Worm (Caenorhabditis elegans) whole organism, late embryonic: ENCODE results near the gene clc-27.

Experiments used
- ahr-1 ChIP-seq: sonication (generic microtip); optimal IDR thresholded peaks from 2 replicates; lab custom pipeline; 2016; ENCODE audit warnings: missing genetic modification characterization, missing compliant biosample characterization
- ama-1 ChIP-seq: fragments of 150-350 bp; optimal IDR thresholded peaks from 2 replicates; lab custom pipeline; 2014
- dmd-4 ChIP-seq: sonication (generic microtip); optimal IDR thresholded peaks from 2 replicates; lab custom pipeline; 2016; ENCODE audit warnings: borderline replicate concordance, missing genetic modification characterization, missing compliant biosample characterization
- dve-1 ChIP-seq: sonication (generic microtip); optimal IDR thresholded peaks from 2 replicates; lab custom pipeline; 2017; ENCODE audit warnings: antibody characterized with exemption, mild to moderate bottlenecking, missing genetic modification characterization, missing compliant biosample characterization
- elt-2 ChIP-seq: sonication (generic microtip); optimal IDR thresholded peaks from 2 replicates; lab custom pipeline; 2016; ENCODE audit warnings: missing genetic modification reagents, missing genetic modification characterization, missing compliant biosample characterization
- ets-4 ChIP-seq: sonication (generic microtip); optimal IDR thresholded peaks from 2 replicates; lab custom pipeline; 2016; ENCODE audit warnings: missing genetic modification characterization, missing compliant biosample characterization
- fkh-10 ChIP-seq: fragments of 150-350 bp; optimal IDR thresholded peaks from 2 replicates; lab custom pipeline; 2014; ENCODE audit warnings: missing biosample characterization, missing genetic modification reagents, missing genetic modification characterization
- nfya-1 ChIP-seq: sonication (generic microtip); optimal IDR thresholded peaks from 2 replicates; lab custom pipeline; 2017; ENCODE audit warnings: missing genetic modification characterization, mild to moderate bottlenecking, missing compliant biosample characterization, antibody characterized with exemption, moderate library complexity
- nhr-11 ChIP-seq: fragments of 150-350 bp; optimal IDR thresholded peaks from 2 replicates; lab custom pipeline; 2014; ENCODE audit warnings: missing biosample characterization, missing genetic modification characterization
- npax-4 ChIP-seq: sonication (generic microtip); optimal IDR thresholded peaks from 2 replicates; lab custom pipeline; 2016; ENCODE audit warnings: missing genetic modification characterization, missing compliant biosample characterization
- pqm-1 ChIP-seq: sonication (generic microtip); optimal IDR thresholded peaks from 2 replicates; lab custom pipeline; 2016; ENCODE audit warnings: missing genetic modification characterization, missing compliant biosample characterization
- unc-86 ChIP-seq: sonication (generic microtip); optimal IDR thresholded peaks from 2 replicates; lab custom pipeline; 2016; ENCODE audit warnings: missing genetic modification characterization, missing compliant biosample characterization

DNA sequence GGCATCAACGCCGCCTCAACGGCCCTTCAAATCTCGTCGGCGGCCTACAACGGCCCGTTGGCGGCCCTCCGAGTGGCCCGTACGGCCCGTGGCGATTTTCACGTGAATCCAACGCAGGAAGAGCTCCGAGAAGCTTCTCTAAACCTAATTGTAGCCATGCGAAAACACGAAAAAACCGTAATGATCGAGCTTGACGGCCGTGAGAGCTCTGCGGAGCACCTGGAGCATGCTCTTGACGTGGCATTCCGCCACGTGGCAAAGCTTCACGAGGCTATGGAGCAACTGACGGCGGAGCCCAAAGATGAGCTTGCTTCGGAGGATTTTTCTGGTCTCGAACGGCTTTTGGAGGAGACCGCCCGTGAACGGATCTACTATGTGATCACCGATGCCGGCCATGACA, 31.9 kb downstream of the clc-27 start:
- TF ChIP-seq dve-1 (tag; lab: Kevin White, UChicago) = no peak
- no peak for TF ChIP-seq ets-4 (tag; lab: Kevin White, UChicago)
- no peak for TF ChIP-seq elt-2 (tag; lab: Kevin White, UChicago)
- TF ChIP-seq ahr-1 (tag; lab: Kevin White, UChicago) = no peak
- TF ChIP-seq fkh-10 (GFP tag; lab: Kevin White, UChicago) = no peak
- TF ChIP-seq ama-1 (lab: Kevin White, UChicago) = no peak
- TF ChIP-seq pqm-1 (tag; lab: Kevin White, UChicago) = no peak
- no peak for TF ChIP-seq nhr-11 (tag; lab: Kevin White, UChicago)
- no peak for TF ChIP-seq unc-86
- no peak for TF ChIP-seq nfya-1
- TF ChIP-seq npax-4 = no peak
- TF ChIP-seq dmd-4 (tag; lab: Kevin White, UChicago) = no peak
